Fruit fly (Drosophila melanogaster) whole organism, prepupa: ENCODE data around the gene BNIP3.

ENCODE experiments used
- Blimp-1 ChIP-seq: fragments of 200-800 bp; sonication (Bioruptor generic); optimal IDR thresholded peaks from 3 replicates; lab custom pipeline; 2017; ENCODE audit warnings: missing biosample characterization, missing genetic modification characterization, mild to moderate bottlenecking, moderate library complexity, missing genetic modification reagents
- CG10631 ChIP-seq: fragments of 200-800 bp; sonication (Bioruptor generic); optimal IDR thresholded peaks from 2 replicates; lab custom pipeline; 2016; ENCODE audit warnings: missing biosample characterization, missing genetic modification characterization
- CG10669 ChIP-seq: fragments of 200-800 bp; sonication (Bioruptor generic); optimal IDR thresholded peaks from 3 replicates; lab custom pipeline; 2018; ENCODE audit warnings: missing biosample characterization, mild to moderate bottlenecking, missing genetic modification characterization, moderate library complexity
- CG11294 ChIP-seq: fragments of 200-800 bp; sonication (Bioruptor generic); IDR thresholded peaks from 2 replicates; pipeline ENCODE4 v1.3.6; 2022; ENCODE audit warnings: missing biosample characterization, missing genetic modification characterization
- CG11902 ChIP-seq: fragments of 200-800 bp; sonication (Bioruptor generic); optimal IDR thresholded peaks from 3 replicates; lab custom pipeline; 2016; ENCODE audit warnings: missing biosample characterization, missing genetic modification characterization
- CG15336 ChIP-seq: fragments of 200-800 bp; sonication (Bioruptor generic); IDR thresholded peaks from 2 replicates; pipeline ENCODE4 v1.3.6; 2022; ENCODE audit warnings: missing biosample characterization, missing genetic modification characterization
- CG1621 ChIP-seq: fragments of 200-800 bp; sonication (Bioruptor generic); optimal IDR thresholded peaks from 3 replicates; lab custom pipeline; 2018; ENCODE audit warnings: missing biosample characterization, mild to moderate bottlenecking, missing genetic modification characterization
- CG16779 ChIP-seq: fragments of 200-800 bp; sonication (Bioruptor generic); optimal IDR thresholded peaks from 3 replicates; lab custom pipeline; 2017; ENCODE audit warnings: missing biosample characterization, mild to moderate bottlenecking, missing genetic modification characterization
- CG3032 ChIP-seq: fragments of 200-800 bp; optimal IDR thresholded peaks from 2 replicates; lab custom pipeline; 2019; ENCODE audit warnings: missing biosample characterization, mild to moderate bottlenecking, missing genetic modification characterization, moderate library complexity
- CG31627 ChIP-seq: fragments of 200-800 bp; sonication (Bioruptor generic); optimal IDR thresholded peaks from 3 replicates; lab custom pipeline; 2016; ENCODE audit warnings: missing biosample characterization, missing genetic modification characterization
- CG32006 ChIP-seq: fragments of 200-800 bp; sonication (Bioruptor generic); optimal IDR thresholded peaks from 3 replicates; lab custom pipeline; 2017; ENCODE audit warnings: missing biosample characterization, mild to moderate bottlenecking, missing genetic modification characterization
- CG34406 ChIP-seq: fragments of 200-800 bp; sonication (Bioruptor generic); optimal IDR thresholded peaks from 3 replicates; lab custom pipeline; 2016; ENCODE audit warnings: missing biosample characterization, missing genetic modification characterization
- CG3919 ChIP-seq: fragments of 200-800 bp; sonication (Bioruptor generic); optimal IDR thresholded peaks from 3 replicates; lab custom pipeline; 2016; ENCODE audit warnings: missing biosample characterization, missing genetic modification characterization
- CG4318 ChIP-seq: fragments of 200-800 bp; sonication (Bioruptor generic); optimal IDR thresholded peaks from 3 replicates; lab custom pipeline; 2017; ENCODE audit warnings: missing biosample characterization, mild to moderate bottlenecking, missing genetic modification characterization
- CG6163 ChIP-seq: fragments of 200-800 bp; sonication (Bioruptor generic); IDR thresholded peaks from 3 replicates; pipeline ENCODE4 v1.3.6; 2022; ENCODE audit warnings: missing biosample characterization, missing genetic modification characterization
- CG6792 ChIP-seq: fragments of 200-800 bp; sonication (Bioruptor generic); optimal IDR thresholded peaks from 3 replicates; lab custom pipeline; 2016; ENCODE audit warnings: missing biosample characterization, missing genetic modification characterization
- CG6808 ChIP-seq: fragments of 200-800 bp; sonication (Bioruptor generic); optimal IDR thresholded peaks from 3 replicates; lab custom pipeline; 2017; ENCODE audit warnings: missing biosample characterization, missing genetic modification characterization, mild to moderate bottlenecking, moderate library complexity, missing genetic modification reagents
- CG6854 ChIP-seq: fragments of 200-800 bp; sonication (Bioruptor generic); optimal IDR thresholded peaks from 2 replicates; lab custom pipeline; 2017; ENCODE audit warnings: missing biosample characterization, mild to moderate bottlenecking, missing genetic modification characterization
- CG7368 ChIP-seq: fragments of 200-800 bp; sonication (Bioruptor generic); optimal IDR thresholded peaks from 3 replicates; lab custom pipeline; 2016; ENCODE audit warnings: missing biosample characterization, missing genetic modification characterization
- CG8319 ChIP-seq: fragments of 200-800 bp; sonication (Bioruptor generic); optimal IDR thresholded peaks from 3 replicates; lab custom pipeline; 2016; ENCODE audit warnings: missing biosample characterization, missing genetic modification characterization
- CG8632 ChIP-seq: fragments of 200-800 bp; sonication (Bioruptor generic); optimal IDR thresholded peaks from 3 replicates; lab custom pipeline; 2016; ENCODE audit warnings: missing biosample characterization, missing genetic modification characterization
- CG9139 ChIP-seq: fragments of 200-800 bp; sonication (Bioruptor generic); optimal IDR thresholded peaks from 3 replicates; lab custom pipeline; 2017; ENCODE audit warnings: missing biosample characterization, mild to moderate bottlenecking, missing genetic modification characterization
- Eip75B ChIP-seq: fragments of 200-800 bp; sonication (Bioruptor generic); optimal IDR thresholded peaks from 3 replicates; lab custom pipeline; 2016; ENCODE audit warnings: missing biosample characterization, missing genetic modification characterization
- Eip78C ChIP-seq: fragments of 200-800 bp; sonication (Bioruptor generic); peaks from one replicate; lab custom pipeline; 2016; ENCODE audit warnings: missing biosample characterization, missing genetic modification characterization
- Ets21C ChIP-seq: fragments of 200-800 bp; sonication (Bioruptor generic); optimal IDR thresholded peaks from 3 replicates; lab custom pipeline; 2016; ENCODE audit warnings: missing biosample characterization, missing genetic modification characterization
- Ets96B ChIP-seq: fragments of 200-800 bp; optimal IDR thresholded peaks from 2 replicates; lab custom pipeline; 2019; ENCODE audit warnings: missing biosample characterization, mild to moderate bottlenecking, missing genetic modification characterization, moderate library complexity
- Gug ChIP-seq: fragments of 200-800 bp; sonication (Bioruptor generic); IDR thresholded peaks from 2 replicates; pipeline ENCODE4 v1.3.6; 2022; ENCODE audit warnings: missing biosample characterization, missing genetic modification characterization
- Hr38 ChIP-seq: sonication (Bioruptor generic); optimal IDR thresholded peaks from 2 replicates; lab custom pipeline; 2016; ENCODE audit warnings: missing biosample characterization, missing genetic modification characterization
- Hr39 ChIP-seq: fragments of 200-800 bp; sonication (Bioruptor generic); optimal IDR thresholded peaks from 2 replicates; lab custom pipeline; 2016; ENCODE audit warnings: missing biosample characterization, missing genetic modification characterization
- Lpt ChIP-seq: fragments of 200-800 bp; sonication (Bioruptor generic); optimal IDR thresholded peaks from 3 replicates; lab custom pipeline; 2016; ENCODE audit warnings: missing biosample characterization, missing genetic modification characterization
- Smox ChIP-seq: fragments of 200-800 bp; sonication (Bioruptor generic); optimal IDR thresholded peaks from 3 replicates; lab custom pipeline; 2016; ENCODE audit warnings: missing biosample characterization, missing genetic modification characterization
- Sox102F ChIP-seq: fragments of 200-800 bp; sonication (Bioruptor generic); optimal IDR thresholded peaks from 2 replicates; lab custom pipeline; 2016; ENCODE audit warnings: missing biosample characterization, mild to moderate bottlenecking, missing genetic modification characterization
- Sox14 ChIP-seq: fragments of 200-800 bp; sonication (Bioruptor generic); optimal IDR thresholded peaks from 3 replicates; lab custom pipeline; 2016; ENCODE audit warnings: missing biosample characterization, missing genetic modification characterization
- Sox15 ChIP-seq: fragments of 200-800 bp; sonication (Bioruptor generic); optimal IDR thresholded peaks from 3 replicates; lab custom pipeline; 2016; ENCODE audit warnings: missing biosample characterization, missing genetic modification characterization
- acj6 ChIP-seq: fragments of 200-800 bp; sonication (Bioruptor generic); optimal IDR thresholded peaks from 3 replicates; lab custom pipeline; 2016; ENCODE audit warnings: missing biosample characterization, missing genetic modification characterization
- cyc ChIP-seq: fragments of 200-800 bp; sonication (Bioruptor generic); optimal IDR thresholded peaks from 3 replicates; lab custom pipeline; 2016; ENCODE audit warnings: missing biosample characterization, missing genetic modification characterization
- dac ChIP-seq: fragments of 200-800 bp; sonication (Bioruptor generic); optimal IDR thresholded peaks from 2 replicates; lab custom pipeline; 2017; ENCODE audit warnings: missing biosample characterization, mild to moderate bottlenecking, missing genetic modification characterization
- dsx ChIP-seq: fragments of 200-800 bp; optimal IDR thresholded peaks from 3 replicates; lab custom pipeline; 2019; ENCODE audit warnings: missing biosample characterization, mild to moderate bottlenecking, missing genetic modification characterization, moderate library complexity; ENCODE audit not compliant: poor library complexity, severe bottlenecking
- eg ChIP-seq: fragments of 200-800 bp; sonication (Bioruptor generic); IDR thresholded peaks from 3 replicates; pipeline ENCODE4 v1.3.6; 2022; ENCODE audit warnings: missing biosample characterization, missing genetic modification characterization
- fd59A ChIP-seq: fragments of 200-800 bp; sonication (Bioruptor generic); optimal IDR thresholded peaks from 2 replicates; lab custom pipeline; 2017; ENCODE audit warnings: missing biosample characterization, mild to moderate bottlenecking, missing genetic modification characterization, missing genetic modification reagents
- fkh ChIP-seq: fragments of 200-800 bp; sonication (Bioruptor generic); optimal IDR thresholded peaks from 3 replicates; lab custom pipeline; 2017; ENCODE audit warnings: missing biosample characterization, mild to moderate bottlenecking, missing genetic modification characterization, moderate library complexity
- lz ChIP-seq: fragments of 200-800 bp; sonication (Bioruptor generic); optimal IDR thresholded peaks from 3 replicates; lab custom pipeline; 2016; ENCODE audit warnings: missing biosample characterization, missing genetic modification characterization
- pdm3 ChIP-seq: fragments of 200-800 bp; sonication (Bioruptor generic); optimal IDR thresholded peaks from 3 replicates; lab custom pipeline; 2016; ENCODE audit warnings: missing biosample characterization, missing genetic modification characterization
- spab ChIP-seq: fragments of 200-800 bp; sonication (Bioruptor generic); optimal IDR thresholded peaks from 2 replicates; lab custom pipeline; 2017; ENCODE audit warnings: missing biosample characterization, mild to moderate bottlenecking, missing genetic modification characterization, missing genetic modification reagents
- ss ChIP-seq, 2 experiments: fragments of 200-800 bp; sonication (Bioruptor generic); optimal IDR thresholded peaks; 2 replicates in 1 of 2; 3 replicates in 1 of 2; lab custom pipeline; 2017 to 2018; ENCODE audit warnings: mild to moderate bottlenecking in 2 of 2, missing biosample characterization in 2 of 2, missing genetic modification characterization in 2 of 2, moderate library complexity in 1 of 2
- svp ChIP-seq: fragments of 200-800 bp; sonication (Bioruptor generic); peaks from one replicate; lab custom pipeline; 2016; ENCODE audit warnings: missing biosample characterization, missing genetic modification characterization
- vri ChIP-seq: fragments of 200-800 bp; sonication (Bioruptor generic); optimal IDR thresholded peaks from 3 replicates; lab custom pipeline; 2016; ENCODE audit warnings: missing biosample characterization, mild to moderate bottlenecking, missing genetic modification characterization

The BNIP3 gene

DNA sequence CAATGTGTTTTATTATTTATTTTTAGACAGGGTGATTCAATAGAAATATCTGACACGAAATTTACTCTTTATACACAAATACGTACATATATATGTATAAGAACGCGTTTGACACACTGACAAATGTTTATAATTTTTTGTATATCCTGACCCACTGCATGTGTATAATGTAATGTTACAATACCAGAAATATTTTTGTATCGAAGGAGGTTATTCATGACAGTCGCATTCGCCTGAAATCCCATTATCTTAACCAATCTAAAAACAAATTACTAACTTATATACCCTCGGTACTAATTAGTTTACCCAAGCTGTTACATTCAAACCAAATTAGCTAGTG lies 25.0 kb downstream of the BNIP3 start (continued):
- TF ChIP-seq CG6163 (GFP tag; lab: Robert Waterston, UW) = no peak
- no peak for TF ChIP-seq Eip75B (GFP tag; lab: Kevin White, UChicago)
- TF ChIP-seq CG9139 (GFP tag; lab: Kevin White, UChicago) = no peak
- TF ChIP-seq cyc = no peak
- TF ChIP-seq CG8632 = no peak
- TF ChIP-seq CG10669 (GFP tag; lab: Kevin White, UChicago) = no peak
- no peak for TF ChIP-seq CG4318
- no peak for TF ChIP-seq Lpt (GFP tag; lab: Kevin White, UChicago)
- TF ChIP-seq Smox (GFP tag; lab: Kevin White, UChicago) = no peak
- TF ChIP-seq svp (GFP tag; lab: Kevin White, UChicago) = peak; percentile 46
- no peak for TF ChIP-seq Sox14 (GFP tag; lab: Kevin White, UChicago)
- TF ChIP-seq fd59A (GFP tag; lab: Kevin White, UChicago) = no peak

DNA sequence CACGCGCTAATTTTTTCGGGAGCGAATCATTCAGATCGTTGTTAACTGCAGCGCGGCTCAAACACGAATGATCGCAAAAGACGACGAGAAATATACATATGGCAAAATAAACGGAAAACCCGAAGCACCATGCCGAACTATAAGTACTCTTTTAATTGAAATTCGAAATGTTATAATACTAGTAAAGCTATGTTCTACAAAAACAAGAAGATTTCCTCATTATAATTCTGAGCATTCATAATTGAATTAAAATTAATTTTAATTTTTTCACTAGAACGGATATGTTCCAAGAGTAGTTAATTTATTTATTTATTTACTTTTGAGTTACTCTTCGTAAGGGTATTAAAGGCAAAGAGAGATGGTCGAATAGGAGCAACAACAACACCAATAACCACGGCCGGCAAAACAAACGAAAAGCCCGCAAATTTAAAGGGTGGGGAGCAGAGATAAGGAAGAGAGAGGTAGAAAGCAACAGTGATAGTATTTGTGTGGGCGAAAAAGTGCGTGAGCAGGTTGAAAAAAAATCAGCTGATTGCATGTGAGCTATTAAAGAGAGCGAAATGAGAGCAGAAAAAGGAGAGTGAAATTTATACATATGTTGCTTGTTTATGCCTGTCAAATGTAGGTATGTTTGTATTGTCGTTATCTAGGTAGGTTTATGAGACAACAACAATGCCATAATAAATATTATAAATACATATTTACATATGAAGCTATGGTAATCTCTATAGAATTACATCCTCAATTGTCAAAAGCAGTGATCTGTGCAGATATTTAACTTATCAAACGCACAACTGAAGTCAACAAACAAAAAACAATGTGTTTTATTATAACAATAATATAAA lies 25.6 kb downstream of the BNIP3 start:
- peak; percentile 84 for TF ChIP-seq CG6854 (GFP tag; lab: Kevin White, UChicago)
- TF ChIP-seq CG9139 (GFP tag; lab: Kevin White, UChicago) = peak; percentile 84
- TF ChIP-seq CG1621 (tag; lab: Kevin White, UChicago) = no peak
- peak; percentile 92 for TF ChIP-seq Eip75B (GFP tag; lab: Kevin White, UChicago)
- TF ChIP-seq pdm3 (GFP tag; lab: Kevin White, UChicago) = peak; percentile 89
- peak; percentile 97 for TF ChIP-seq CG15336
- peak; percentile 93 for TF ChIP-seq CG6792 (GFP tag; lab: Kevin White, UChicago)
- TF ChIP-seq spab (GFP tag; lab: Kevin White, UChicago) = peak; percentile 78
- TF ChIP-seq acj6 (GFP tag; lab: Kevin White, UChicago) = peak; percentile 90
- peak; percentile 83 for TF ChIP-seq CG10669 (GFP tag; lab: Kevin White, UChicago)
- peak; percentile 79 for TF ChIP-seq Hr39 (GFP tag; lab: Kevin White, UChicago)
- TF ChIP-seq vri (GFP tag; lab: Kevin White, UChicago) = peak; percentile 86
- TF ChIP-seq Hr38 (GFP tag; lab: Kevin White, UChicago) = no peak
- peak; percentile 91 for TF ChIP-seq CG3919
- TF ChIP-seq svp (GFP tag; lab: Kevin White, UChicago) = peak; percentile 97
- TF ChIP-seq Sox14 (GFP tag; lab: Kevin White, UChicago) = peak; percentile 86
- peak; percentile 82 for TF ChIP-seq CG10631
- peak; percentile 90 for TF ChIP-seq CG32006 (GFP tag; lab: Kevin White, UChicago)
- TF ChIP-seq eg (GFP tag; lab: Robert Waterston, UW) = peak; percentile 92
- peak; percentile 95 for TF ChIP-seq CG34406
- peak; percentile 75 to 88 for TF ChIP-seq ss (GFP tag; optimal IDR thresholded peaks at IDR 0.05; lab: Kevin White, UChicago)
- TF ChIP-seq CG16779 (tag; lab: Kevin White, UChicago) = peak; percentile 83
- TF ChIP-seq CG6808 (GFP tag; lab: Kevin White, UChicago) = peak; percentile 80
- TF ChIP-seq CG11294 (GFP tag; lab: Robert Waterston, UW) = peak; percentile 60
- TF ChIP-seq dsx (GFP tag; lab: Kevin White, UChicago) = peak; percentile 87
- peak; percentile 88 for TF ChIP-seq cyc
- peak; percentile 80 for TF ChIP-seq Ets21C (GFP tag; lab: Kevin White, UChicago)
- TF ChIP-seq lz (GFP tag; lab: Kevin White, UChicago) = peak; percentile 90
- peak; percentile 47 for TF ChIP-seq dac
- peak; percentile 74 for TF ChIP-seq Lpt (GFP tag; lab: Kevin White, UChicago)
- peak; percentile 76 for TF ChIP-seq fkh (GFP tag; lab: Kevin White, UChicago)
- peak; percentile 85 for TF ChIP-seq Ets96B (tag; lab: Kevin White, UChicago)
- TF ChIP-seq CG31627 = peak; percentile 85
- TF ChIP-seq Eip78C (GFP tag; lab: Kevin White, UChicago) = peak; percentile 99
- peak; percentile 83 for TF ChIP-seq CG7368
- peak; percentile 75 for TF ChIP-seq Blimp-1 (GFP tag; lab: Kevin White, UChicago)
- peak; percentile 92 for TF ChIP-seq CG8632
- TF ChIP-seq Sox15 = peak; percentile 83
- TF ChIP-seq fd59A (GFP tag; lab: Kevin White, UChicago) = peak; percentile 66
- peak; percentile 74 for TF ChIP-seq Gug (GFP tag; lab: Robert Waterston, UW)
- TF ChIP-seq Sox102F = peak; percentile 92
- peak; percentile 74 for TF ChIP-seq CG8319 (GFP tag; lab: Kevin White, UChicago)
- peak; percentile 86 for TF ChIP-seq CG3032 (tag; lab: Kevin White, UChicago)
- TF ChIP-seq CG6163 (GFP tag; lab: Robert Waterston, UW) = peak; percentile 90
- TF ChIP-seq CG11902 (GFP tag; lab: Kevin White, UChicago) = peak; percentile 74
